Worm (Caenorhabditis elegans) whole organism, L3 larva: ENCODE results near the gene srh-293.

Experiments
- R02D3.7 ChIP-seq: fragments of 150-350 bp; optimal IDR thresholded peaks from 2 replicates; lab custom pipeline; 2014; ENCODE audit warnings: missing biosample characterization, missing genetic modification characterization
- ZK546.5 ChIP-seq: sonication (generic microtip); optimal IDR thresholded peaks from 2 replicates; lab custom pipeline; 2017; ENCODE audit warnings: missing biosample characterization, missing genetic modification characterization
- aly-2 ChIP-seq: fragments of 150-350 bp; optimal IDR thresholded peaks from 2 replicates; lab custom pipeline; 2014; ENCODE audit warnings: missing biosample characterization, missing genetic modification characterization
- ama-1 ChIP-seq: fragments of 150-350 bp; optimal IDR thresholded peaks from 2 replicates; lab custom pipeline; 2018
- ceh-82 ChIP-seq: fragments of 150-350 bp; optimal IDR thresholded peaks from 2 replicates; lab custom pipeline; 2014; ENCODE audit warnings: missing biosample characterization, missing genetic modification characterization
- daf-12 ChIP-seq: fragments of 150-350 bp; optimal IDR thresholded peaks from 2 replicates; lab custom pipeline; 2014; ENCODE audit warnings: missing biosample characterization, missing genetic modification reagents, missing genetic modification characterization
- egl-27 ChIP-seq: sonication (generic microtip); optimal IDR thresholded peaks from 4 replicates; lab custom pipeline; 2017; ENCODE audit warnings: missing biosample characterization, missing genetic modification reagents, missing genetic modification characterization
- egl-5 ChIP-seq: fragments of 150-350 bp; optimal IDR thresholded peaks from 2 replicates; lab custom pipeline; 2017; ENCODE audit warnings: missing biosample characterization, missing genetic modification reagents, missing genetic modification characterization, inconsistent platforms
- elt-1 ChIP-seq: fragments of 150-350 bp; optimal IDR thresholded peaks from 2 replicates; lab custom pipeline; 2014; ENCODE audit warnings: missing biosample characterization, missing genetic modification characterization
- elt-2 ChIP-seq: sonication (generic microtip); optimal IDR thresholded peaks from 2 replicates; lab custom pipeline; 2016; ENCODE audit warnings: missing genetic modification reagents, mild to moderate bottlenecking, missing genetic modification characterization, missing compliant biosample characterization
- elt-3 ChIP-seq, 3 experiments: fragments of 150-350 bp in 1 of 3; sonication (generic microtip) in 2 of 3; optimal IDR thresholded peaks; 2 replicates in 2 of 3; 4 replicates in 1 of 3; lab custom pipeline; 2014 to 2017; ENCODE audit warnings: missing biosample characterization in 3 of 3, missing genetic modification characterization in 3 of 3
- eor-1 ChIP-seq, 2 experiments: fragments of 150-350 bp; optimal IDR thresholded peaks; 2 replicates each; lab custom pipeline; 2014 to 2018; ENCODE audit warnings: missing biosample characterization in 2 of 2, missing genetic modification characterization in 2 of 2
- fkh-2 ChIP-seq: fragments of 150-350 bp; optimal IDR thresholded peaks from 2 replicates; lab custom pipeline; 2014; ENCODE audit warnings: missing biosample characterization, missing genetic modification reagents, missing genetic modification characterization
- fos-1 ChIP-seq: fragments of 150-350 bp; optimal IDR thresholded peaks from 2 replicates; lab custom pipeline; 2014; ENCODE audit warnings: missing biosample characterization, missing genetic modification characterization
- jun-1 ChIP-seq: fragments of 150-350 bp; optimal IDR thresholded peaks from 2 replicates; lab custom pipeline; 2014; ENCODE audit warnings: missing biosample characterization, missing genetic modification reagents, missing genetic modification characterization
- lin-39 ChIP-seq: fragments of 150-350 bp; optimal IDR thresholded peaks from 2 replicates; lab custom pipeline; 2018; ENCODE audit warnings: missing biosample characterization, missing genetic modification reagents, missing genetic modification characterization
- lsy-12 ChIP-seq: sonication (generic microtip); optimal IDR thresholded peaks from 2 replicates; lab custom pipeline; 2016; ENCODE audit warnings: mild to moderate bottlenecking, missing genetic modification characterization, missing compliant biosample characterization
- mdl-1 ChIP-seq: fragments of 150-350 bp; optimal IDR thresholded peaks from 2 replicates; lab custom pipeline; 2014; ENCODE audit warnings: missing biosample characterization, missing genetic modification characterization
- nfya-1 ChIP-seq: sonication (generic microtip); optimal IDR thresholded peaks from 2 replicates; lab custom pipeline; 2017; ENCODE audit warnings: missing genetic modification characterization, mild to moderate bottlenecking, missing compliant biosample characterization, antibody characterized with exemption, moderate library complexity; ENCODE audit not compliant: insufficient read depth
- nhr-11 ChIP-seq: fragments of 150-350 bp; optimal IDR thresholded peaks from 2 replicates; lab custom pipeline; 2014; ENCODE audit warnings: missing biosample characterization, missing genetic modification characterization
- nhr-12 ChIP-seq: fragments of 150-350 bp; optimal IDR thresholded peaks from 2 replicates; lab custom pipeline; 2014; ENCODE audit warnings: missing biosample characterization, missing genetic modification characterization
- nhr-23 ChIP-seq: fragments of 150-350 bp; optimal IDR thresholded peaks from 2 replicates; lab custom pipeline; 2014; ENCODE audit warnings: missing biosample characterization, missing genetic modification reagents, missing genetic modification characterization
- nhr-25 ChIP-seq: sonication (generic microtip); optimal IDR thresholded peaks from 2 replicates; lab custom pipeline; 2017; ENCODE audit warnings: missing biosample characterization, missing genetic modification characterization
- nhr-28 ChIP-seq: fragments of 150-350 bp; optimal IDR thresholded peaks from 2 replicates; lab custom pipeline; 2014; ENCODE audit warnings: missing biosample characterization, missing genetic modification characterization
- nhr-43 ChIP-seq: sonication (generic microtip); optimal IDR thresholded peaks from 2 replicates; lab custom pipeline; 2016; ENCODE audit warnings: mild to moderate bottlenecking, missing genetic modification characterization, missing compliant biosample characterization; ENCODE audit not compliant: poor library complexity, severe bottlenecking
- nhr-67 ChIP-seq: fragments of 150-350 bp; optimal IDR thresholded peaks from 2 replicates; lab custom pipeline; 2014; ENCODE audit warnings: missing biosample characterization, missing genetic modification characterization
- nhr-76 ChIP-seq: fragments of 150-350 bp; sonication (generic microtip); optimal IDR thresholded peaks from 5 replicates; lab custom pipeline; 2014; ENCODE audit warnings: missing biosample characterization, missing genetic modification characterization
- nhr-77 ChIP-seq: fragments of 150-350 bp; optimal IDR thresholded peaks from 2 replicates; lab custom pipeline; 2014; ENCODE audit warnings: missing biosample characterization, missing genetic modification characterization
- pha-4 ChIP-seq: fragments of 150-350 bp; optimal IDR thresholded peaks from 2 replicates; lab custom pipeline; 2014; ENCODE audit warnings: missing biosample characterization, missing genetic modification reagents, missing genetic modification characterization
- pqm-1 ChIP-seq: fragments of 150-350 bp; optimal IDR thresholded peaks from 2 replicates; lab custom pipeline; 2017; ENCODE audit warnings: missing biosample characterization, missing genetic modification characterization, inconsistent platforms
- skn-1 ChIP-seq: fragments of 150-350 bp; optimal IDR thresholded peaks from 2 replicates; lab custom pipeline; 2014; ENCODE audit warnings: missing biosample characterization, missing genetic modification characterization
- snpc-4 ChIP-seq: fragments of 150-350 bp; optimal IDR thresholded peaks from 2 replicates; lab custom pipeline; 2014; ENCODE audit warnings: missing biosample characterization, missing genetic modification characterization
- tbx-2 ChIP-seq: sonication (generic microtip); optimal IDR thresholded peaks from 2 replicates; lab custom pipeline; 2016; ENCODE audit warnings: mild to moderate bottlenecking, missing genetic modification characterization, missing compliant biosample characterization
- unc-39 ChIP-seq: sonication (generic microtip); optimal IDR thresholded peaks from 4 replicates; lab custom pipeline; 2017; ENCODE audit warnings: missing biosample characterization, missing genetic modification characterization
- unc-62 ChIP-seq: fragments of 150-350 bp; sonication (generic microtip); optimal IDR thresholded peaks from 4 replicates; lab custom pipeline; 2014; ENCODE audit warnings: missing biosample characterization, missing genetic modification reagents, missing genetic modification characterization
- zag-1 ChIP-seq: fragments of 150-350 bp; optimal IDR thresholded peaks from 2 replicates; lab custom pipeline; 2014; ENCODE audit warnings: missing biosample characterization, missing genetic modification characterization
- ztf-11 ChIP-seq: fragments of 150-350 bp; optimal IDR thresholded peaks from 2 replicates; lab custom pipeline; 2014; ENCODE audit warnings: missing biosample characterization, missing genetic modification characterization
- ztf-4 ChIP-seq: fragments of 150-350 bp; optimal IDR thresholded peaks from 2 replicates; lab custom pipeline; 2014; ENCODE audit warnings: missing biosample characterization, missing genetic modification characterization

The srh-293 gene

DNA sequence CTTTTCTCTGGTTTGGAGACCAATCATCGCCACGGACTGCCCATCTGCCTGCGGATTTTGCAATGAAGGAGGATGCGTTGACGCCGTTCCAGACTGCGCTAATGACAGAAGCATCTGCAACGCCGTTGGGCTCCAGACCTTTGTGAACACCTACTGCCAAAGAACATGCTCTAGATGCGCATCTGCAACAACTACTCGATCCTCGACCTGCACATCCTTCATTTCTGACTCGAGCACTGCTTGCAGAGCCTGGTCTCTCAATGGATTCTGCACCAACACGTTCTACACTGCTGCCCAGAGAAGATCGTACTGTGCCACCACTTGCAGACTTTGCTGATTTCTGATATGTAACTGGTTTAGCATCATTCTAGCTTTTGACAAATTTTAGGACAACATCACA, 34.6 kb downstream of the srh-293 start:
- no peak for TF ChIP-seq nhr-67
- no peak for TF ChIP-seq elt-3 (tag; optimal IDR thresholded peaks at IDR 0.05; lab: Kevin White, UChicago)
- TF ChIP-seq unc-39 (tag; lab: Kevin White, UChicago), result no peak
- no peak for TF ChIP-seq mdl-1 (tag; lab: Kevin White, UChicago)
- TF ChIP-seq ZK546.5 (tag; lab: Kevin White, UChicago), result no peak
- TF ChIP-seq nhr-77 (tag; lab: Kevin White, UChicago), result no peak
- TF ChIP-seq nfya-1, result no peak
- TF ChIP-seq pqm-1 (tag; lab: Kevin White, UChicago), result no peak
- no peak for TF ChIP-seq ama-1 (lab: Kevin White, UChicago)
- no peak for TF ChIP-seq zag-1 (tag; lab: Kevin White, UChicago)

- TF ChIP-seq elt-2 (tag; lab: Kevin White, UChicago), result peak; percentile 27
- TF ChIP-seq, all 47 proteins: peak for 1; not testable (repeated sequence) for 46
These were observed 39.6 kb downstream of the srh-293 start, which contains the start of the genes F35E8.1 and F35E8.2 for ce11 chrV:15905530-15905929. F35E8.1 (minus strand) TSS chrV:15905630. F35E8.2 (plus strand) TSS chrV:15905661.

- TF ChIP-seq unc-39 (tag; lab: Kevin White, UChicago), result no peak
- no peak for TF ChIP-seq jun-1 (tag; lab: Kevin White, UChicago)
- no peak for TF ChIP-seq ceh-82 (tag; lab: Kevin White, UChicago)
- TF ChIP-seq nhr-25 (tag; lab: Kevin White, UChicago), result no peak
- TF ChIP-seq ztf-11 (tag; lab: Kevin White, UChicago), result no peak
- TF ChIP-seq mdl-1 (tag; lab: Kevin White, UChicago), result no peak
- TF ChIP-seq nhr-11, result no peak
- no peak for TF ChIP-seq unc-62 (GFP tag; lab: Kevin White, UChicago)
- no peak for TF ChIP-seq snpc-4 (tag; lab: Kevin White, UChicago)
- TF ChIP-seq aly-2 (tag; lab: Kevin White, UChicago), result no peak
- no peak for TF ChIP-seq egl-27
- no peak for TF ChIP-seq tbx-2
- no peak for TF ChIP-seq lin-39 (tag; lab: Kevin White, UChicago)
- no peak for TF ChIP-seq R02D3.7 (tag; lab: Kevin White, UChicago)
- no peak for TF ChIP-seq nhr-28 (tag; lab: Kevin White, UChicago)
- no peak for TF ChIP-seq fkh-2 (tag; lab: Kevin White, UChicago)
- no peak for TF ChIP-seq elt-1 (tag; lab: Kevin White, UChicago)
- no peak for TF ChIP-seq nhr-23
- no peak for TF ChIP-seq nhr-12
These were observed 45.9 kb downstream of the srh-293 start, which contains the start of gene F35E8.6 for ce11 chrV:15911848-15912247. F35E8.6 (plus strand) TSS chrV:15912148.

DNA sequence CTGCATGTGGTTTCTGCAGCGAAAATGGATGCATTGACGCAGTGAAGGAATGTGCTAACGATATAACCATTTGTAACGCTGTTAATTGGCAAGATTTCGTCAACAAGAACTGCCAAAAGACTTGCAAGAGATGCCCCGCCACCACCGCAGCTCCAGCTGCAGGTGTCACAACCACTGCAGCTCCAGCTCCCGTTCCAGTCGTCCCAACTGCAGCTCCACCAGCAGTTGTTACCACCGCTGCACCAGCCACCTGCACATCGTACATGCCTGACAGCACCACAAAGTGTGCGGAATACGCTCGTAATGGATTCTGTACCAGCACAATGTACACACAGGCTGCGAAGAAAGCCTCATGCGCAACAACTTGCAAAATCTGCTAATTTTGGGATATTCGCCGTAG, 46.7 kb downstream of the srh-293 start:
- no peak for TF ChIP-seq lsy-12 (tag; lab: Kevin White, UChicago)
- TF ChIP-seq ztf-4 (tag; lab: Kevin White, UChicago), result no peak
- TF ChIP-seq fos-1 (tag; lab: Kevin White, UChicago), result no peak
- TF ChIP-seq elt-2 (tag; lab: Kevin White, UChicago), result no peak
- no peak for TF ChIP-seq eor-1 (tag; optimal IDR thresholded peaks at IDR 0.05; lab: Kevin White, UChicago)
- no peak for TF ChIP-seq egl-5 (tag; lab: Kevin White, UChicago)
- TF ChIP-seq fkh-2 (tag; lab: Kevin White, UChicago), result no peak
- no peak for TF ChIP-seq unc-39 (tag; lab: Kevin White, UChicago)
- no peak for TF ChIP-seq egl-27
- TF ChIP-seq snpc-4 (tag; lab: Kevin White, UChicago), result no peak
- no peak for TF ChIP-seq skn-1 (tag; lab: Kevin White, UChicago)
- TF ChIP-seq pqm-1 (tag; lab: Kevin White, UChicago), result no peak
- TF ChIP-seq nhr-76, result no peak
- no peak for TF ChIP-seq tbx-2
- TF ChIP-seq nhr-11, result no peak
- TF ChIP-seq mdl-1 (tag; lab: Kevin White, UChicago), result no peak
- no peak for TF ChIP-seq lin-39 (tag; lab: Kevin White, UChicago)
- TF ChIP-seq ztf-11 (tag; lab: Kevin White, UChicago), result no peak
- no peak for TF ChIP-seq ZK546.5 (tag; lab: Kevin White, UChicago)
- no peak for TF ChIP-seq jun-1 (tag; lab: Kevin White, UChicago)
- TF ChIP-seq, all 47 proteins: peak for 0

DNA sequence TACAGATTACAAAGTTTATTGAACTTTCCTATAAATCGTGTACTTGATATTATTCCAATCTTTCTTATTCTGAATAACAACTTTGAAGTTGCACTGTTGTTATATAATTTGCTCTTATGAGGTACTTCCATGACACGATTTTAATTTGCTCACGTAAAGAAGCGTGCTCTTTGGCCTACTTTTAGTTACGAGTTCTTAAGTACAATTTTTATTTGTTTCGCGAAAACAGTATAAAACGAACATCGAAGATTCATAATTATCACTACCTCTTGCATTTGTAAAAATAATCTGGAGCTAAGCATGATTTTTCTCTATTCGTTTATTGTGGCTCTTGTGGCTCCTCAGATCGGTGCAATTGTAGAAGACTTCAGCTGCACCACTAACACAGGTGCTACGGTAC, 47.8 kb downstream of the srh-293 start, which contains the start of gene F35E8.7:
Gene F35E8.7 (plus strand): TSS at position 301 of the 400 bp plus-strand sequence.
- TF ChIP-seq elt-1 (tag; lab: Kevin White, UChicago) (no peak), fos-1 (tag; lab: Kevin White, UChicago) (no peak), nhr-11 (no peak), elt-2 (tag; lab: Kevin White, UChicago) (no peak), nhr-25 (tag; lab: Kevin White, UChicago) (no peak), aly-2 (tag; lab: Kevin White, UChicago) (no peak), skn-1 (tag; lab: Kevin White, UChicago) (no peak), pha-4 (tag; lab: Kevin White, UChicago) (no peak), lsy-12 (tag; lab: Kevin White, UChicago) (no peak), zag-1 (tag; lab: Kevin White, UChicago) (no peak), nhr-43 (tag; lab: Kevin White, UChicago) (no peak), unc-39 (tag; lab: Kevin White, UChicago) (no peak), mdl-1 (tag; lab: Kevin White, UChicago) (no peak), daf-12 (tag; lab: Kevin White, UChicago) (no peak)
